Worm (Caenorhabditis elegans) whole organism, young adult: Measurements from ENCODE around the gene K03H1.11.

Experiments
- F23B12.7 ChIP-seq: sonication (generic microtip); optimal IDR thresholded peaks from 2 replicates; lab custom pipeline; 2017; ENCODE audit warnings: missing genetic modification characterization, mild to moderate bottlenecking, missing compliant biosample characterization, antibody characterized with exemption, moderate library complexity; ENCODE audit not compliant: insufficient read depth
- ceh-58 ChIP-seq: fragments of 200-800 bp; sonication (Bioruptor generic); IDR thresholded peaks from 2 replicates; pipeline ENCODE4 v1.3.6; 2022; ENCODE audit warnings: missing genetic modification characterization, missing compliant biosample characterization
- ceh-91 ChIP-seq: fragments of 200-800 bp; sonication (Bioruptor generic); IDR thresholded peaks from 2 replicates; pipeline ENCODE4 v1.3.6; 2022; ENCODE audit warnings: missing genetic modification reagents, missing genetic modification characterization, missing compliant biosample characterization
- nfya-1 ChIP-seq: sonication (generic microtip); optimal IDR thresholded peaks from 2 replicates; lab custom pipeline; 2017; ENCODE audit warnings: antibody characterized with exemption, missing compliant biosample characterization, missing genetic modification characterization, borderline replicate concordance; ENCODE audit not compliant: insufficient read depth
- snpc-4 ChIP-seq, 5 experiments: fragments of 150-350 bp in 1 of 5; sonication (generic microtip) in 4 of 5; optimal IDR thresholded peaks; 2 replicates each; lab custom pipeline; 2014 to 2018; ENCODE audit warnings: missing genetic modification characterization in 5 of 5, missing biosample characterization in 3 of 5, antibody characterized with exemption in 2 of 5, mild to moderate bottlenecking in 2 of 5, missing compliant biosample characterization in 2 of 5, missing genotype in 2 of 5, moderate library complexity in 2 of 5, missing genetic modification reagents in 1 of 5
- tbp1 ChIP-seq: fragments of 200-800 bp; sonication (Bioruptor generic); optimal IDR thresholded peaks from 2 replicates; lab custom pipeline; 2018; ENCODE audit warnings: mild to moderate bottlenecking, missing genetic modification characterization, missing compliant biosample characterization
- ztf-28 ChIP-seq: fragments of 200-800 bp; sonication (Bioruptor generic); IDR thresholded peaks from 2 replicates; pipeline ENCODE4 v1.3.6; 2022; ENCODE audit warnings: missing genetic modification reagents, missing genetic modification characterization, missing compliant biosample characterization

- no peak for TF ChIP-seq F23B12.7
- no peak for TF ChIP-seq ceh-58
- no peak for TF ChIP-seq snpc-4 (GFP tag; optimal IDR thresholded peaks at IDR 0.05; lab: Kevin White, UChicago)
- TF ChIP-seq snpc-4 (tag; optimal IDR thresholded peaks at IDR 0.05; lab: Kevin White, UChicago) = no peak
- no peak for TF ChIP-seq tbp1 (GFP tag; lab: Kevin White, UChicago)
- TF ChIP-seq ztf-28 (GFP tag; lab: Robert Waterston, UW) = no peak
- TF ChIP-seq nfya-1 (tag; lab: Kevin White, UChicago) = no peak
- TF ChIP-seq ceh-91 (GFP tag; lab: Robert Waterston, UW) = no peak
These were observed at the start of gene K03H1.11 for ce11 chrIII:9951864-9952263.
